Fruit fly (Drosophila melanogaster) whole organism, embryonic: Measurements from ENCODE around the gene Vha100-2.
A peak's percentile ranks its signal among the peaks of the same experiment; 100 is the strongest.

Experiments
- Asciz ChIP-seq: fragments of 200-800 bp; sonication (Bioruptor generic); optimal IDR thresholded peaks from 2 replicates; lab custom pipeline; 2017; ENCODE audit warnings: missing biosample characterization, mild to moderate bottlenecking, missing genetic modification characterization, missing genetic modification reagents
- Atf6 ChIP-seq: fragments of 200-800 bp; sonication (Bioruptor generic); IDR thresholded peaks from 2 replicates; pipeline ENCODE4 v1.3.6; 2022; ENCODE audit warnings: missing biosample characterization, missing genetic modification characterization
- CG10209 ChIP-seq: fragments of 200-800 bp; sonication (Bioruptor generic); optimal IDR thresholded peaks from 3 replicates; lab custom pipeline; 2017; ENCODE audit warnings: missing biosample characterization, mild to moderate bottlenecking, missing genetic modification characterization, missing genetic modification reagents
- CG1024 ChIP-seq: fragments of 200-800 bp; sonication (Bioruptor generic); IDR thresholded peaks from 2 replicates; pipeline ENCODE4 v1.3.6; 2022; ENCODE audit warnings: missing biosample characterization, missing genetic modification characterization
- CG11398 ChIP-seq: fragments of 200-800 bp; sonication (Bioruptor generic); optimal IDR thresholded peaks from 2 replicates; lab custom pipeline; 2016; ENCODE audit warnings: missing biosample characterization, missing genetic modification characterization
- CG12155 ChIP-seq: fragments of 200-800 bp; sonication (Bioruptor generic); optimal IDR thresholded peaks from 3 replicates; lab custom pipeline; 2016; ENCODE audit warnings: missing biosample characterization, missing genetic modification characterization
- CG14014 ChIP-seq: fragments of 200-800 bp; sonication (Bioruptor generic); IDR thresholded peaks from 2 replicates; pipeline ENCODE4 v1.3.6; 2022; ENCODE audit warnings: missing biosample characterization, missing genetic modification characterization
- CG14050 ChIP-seq: fragments of 200-800 bp; sonication (Bioruptor generic); IDR thresholded peaks from 3 replicates; pipeline ENCODE4 v1.3.6; 2022; ENCODE audit warnings: missing biosample characterization, missing genetic modification characterization
- CG14965 ChIP-seq: fragments of 200-800 bp; sonication (Bioruptor generic); optimal IDR thresholded peaks from 2 replicates; lab custom pipeline; 2016; ENCODE audit warnings: missing biosample characterization, missing genetic modification characterization, borderline replicate concordance
- CG15011 ChIP-seq: fragments of 200-800 bp; sonication (Bioruptor generic); optimal IDR thresholded peaks from 3 replicates; lab custom pipeline; 2018; ENCODE audit warnings: missing biosample characterization, mild to moderate bottlenecking, missing genetic modification characterization
- CG15269 ChIP-seq: fragments of 200-800 bp; sonication (Bioruptor generic); optimal IDR thresholded peaks from 2 replicates; lab custom pipeline; 2018; ENCODE audit warnings: missing biosample characterization, mild to moderate bottlenecking, missing genetic modification characterization, moderate library complexity
- CG15696 ChIP-seq: fragments of 200-800 bp; sonication (Bioruptor generic); optimal IDR thresholded peaks from 2 replicates; lab custom pipeline; 2019; ENCODE audit warnings: missing biosample characterization, mild to moderate bottlenecking, missing genetic modification characterization, moderate library complexity
- CG1603 ChIP-seq: fragments of 200-800 bp; sonication (Bioruptor generic); optimal IDR thresholded peaks from 2 replicates; lab custom pipeline; 2019; ENCODE audit warnings: missing biosample characterization, mild to moderate bottlenecking, missing genetic modification characterization, moderate library complexity
- CG1647 ChIP-seq: fragments of 200-800 bp; sonication (Bioruptor generic); optimal IDR thresholded peaks from 3 replicates; lab custom pipeline; 2016; ENCODE audit warnings: missing biosample characterization, missing genetic modification characterization
- CG17912 ChIP-seq: fragments of 200-800 bp; sonication (Bioruptor generic); optimal IDR thresholded peaks from 2 replicates; lab custom pipeline; 2018; ENCODE audit warnings: missing biosample characterization, mild to moderate bottlenecking, missing genetic modification characterization
- CG1832 ChIP-seq: fragments of 200-800 bp; sonication (Bioruptor generic); optimal IDR thresholded peaks from 2 replicates; lab custom pipeline; 2017; ENCODE audit warnings: missing biosample characterization, mild to moderate bottlenecking, missing genetic modification characterization, inconsistent platforms
- CG2889 ChIP-seq: fragments of 200-800 bp; sonication (Bioruptor generic); IDR thresholded peaks from 3 replicates; pipeline ENCODE4 v1.3.6; 2022; ENCODE audit warnings: missing biosample characterization, missing genetic modification characterization
- CG42726 ChIP-seq: fragments of 200-800 bp; sonication (Bioruptor generic); IDR thresholded peaks from 2 replicates; pipeline ENCODE4 v1.3.6; 2022; ENCODE audit warnings: missing biosample characterization, missing genetic modification characterization; ENCODE audit not compliant: partially characterized antibody
- CG4360 ChIP-seq: fragments of 200-800 bp; sonication (Bioruptor generic); IDR thresholded peaks from 2 replicates; pipeline ENCODE4 v1.3.6; 2022; ENCODE audit warnings: missing biosample characterization, missing genetic modification characterization
- CG7786 ChIP-seq: fragments of 200-800 bp; sonication (Bioruptor generic); optimal IDR thresholded peaks from 2 replicates; lab custom pipeline; 2016; ENCODE audit warnings: missing biosample characterization, missing genetic modification characterization
- Eip74EF ChIP-seq, 2 experiments: fragments of 200-800 bp in 1 of 2; fragments of >200 bp in 1 of 2; sonication (Bioruptor generic) in 1 of 2; optimal IDR thresholded peaks; 2 replicates each; lab custom pipeline; 2017 to 2019; ENCODE audit warnings: missing biosample characterization in 2 of 2, missing genetic modification characterization in 2 of 2, mild to moderate bottlenecking in 1 of 2, moderate library complexity in 1 of 2
- H15 ChIP-seq: fragments of 200-800 bp; sonication (Bioruptor generic); IDR thresholded peaks from 3 replicates; pipeline ENCODE4 v1.3.6; 2022; ENCODE audit warnings: missing biosample characterization, missing genetic modification characterization
- Hr78 ChIP-seq, 2 experiments: fragments of 200-800 bp in 1 of 2; fragments of >200 bp in 1 of 2; sonication (Bioruptor generic) in 1 of 2; optimal IDR thresholded peaks; 2 replicates each; lab custom pipeline; 2017 to 2019; ENCODE audit warnings: missing biosample characterization in 2 of 2, missing genetic modification characterization in 2 of 2, mild to moderate bottlenecking in 1 of 2, moderate library complexity in 1 of 2
- Jarid2 ChIP-seq: fragments of 200-800 bp; sonication (Bioruptor generic); optimal IDR thresholded peaks from 3 replicates; lab custom pipeline; 2017; ENCODE audit warnings: mild to moderate bottlenecking, missing biosample characterization, missing genetic modification reagents, missing genetic modification characterization
- Meics ChIP-seq: fragments of 200-800 bp; sonication (Bioruptor generic); optimal IDR thresholded peaks from 2 replicates; lab custom pipeline; 2017; ENCODE audit warnings: missing biosample characterization, mild to moderate bottlenecking, missing genetic modification characterization
- NFAT ChIP-seq: fragments of 200-800 bp; sonication (Bioruptor generic); IDR thresholded peaks from 2 replicates; pipeline ENCODE4 v1.3.6; 2022; ENCODE audit warnings: missing biosample characterization, missing genetic modification characterization
- NK7.1 ChIP-seq: fragments of 200-800 bp; sonication (Bioruptor generic); optimal IDR thresholded peaks from 3 replicates; lab custom pipeline; 2016; ENCODE audit warnings: missing biosample characterization, missing genetic modification characterization
- Neu2 ChIP-seq: fragments of 200-800 bp; sonication (Bioruptor generic); optimal IDR thresholded peaks from 3 replicates; lab custom pipeline; 2016; ENCODE audit warnings: missing biosample characterization, missing genetic modification characterization, borderline replicate concordance
- Nf-YC ChIP-seq: fragments of 200-800 bp; optimal IDR thresholded peaks from 3 replicates; lab custom pipeline; 2019; ENCODE audit warnings: missing biosample characterization, mild to moderate bottlenecking, missing genetic modification characterization, moderate library complexity
- Ravus ChIP-seq: fragments of 200-800 bp; sonication (Bioruptor generic); IDR thresholded peaks from 2 replicates; pipeline ENCODE4 v1.3.6; 2022; ENCODE audit warnings: missing biosample characterization, missing genetic modification characterization
- YL-1 ChIP-seq: fragments of 200-800 bp; sonication (Bioruptor generic); optimal IDR thresholded peaks from 3 replicates; lab custom pipeline; 2017; ENCODE audit warnings: missing biosample characterization, mild to moderate bottlenecking, missing genetic modification characterization
- br ChIP-seq: fragments of >200 bp; optimal IDR thresholded peaks from 2 replicates; lab custom pipeline; 2017
- chn ChIP-seq: fragments of 200-800 bp; sonication (Bioruptor generic); optimal IDR thresholded peaks from 2 replicates; lab custom pipeline; 2016; ENCODE audit warnings: missing biosample characterization, missing genetic modification characterization
- ci ChIP-seq: fragments of 200-800 bp; sonication (Bioruptor generic); IDR thresholded peaks from 3 replicates; pipeline ENCODE4 v1.3.6; 2022; ENCODE audit warnings: missing biosample characterization, missing genetic modification characterization
- crp ChIP-seq, 2 experiments: fragments of 200-800 bp; sonication (Bioruptor generic); optimal IDR thresholded peaks; 2 replicates in 1 of 2; 3 replicates in 1 of 2; lab custom pipeline; 2017; ENCODE audit warnings: missing biosample characterization in 2 of 2, missing genetic modification characterization in 2 of 2, mild to moderate bottlenecking in 1 of 2, moderate library complexity in 1 of 2
- dati ChIP-seq: fragments of 200-800 bp; sonication (Bioruptor generic); IDR thresholded peaks from 2 replicates; pipeline ENCODE4 v1.3.6; 2022; ENCODE audit warnings: missing biosample characterization, missing genetic modification characterization
- dimm ChIP-seq: fragments of 200-800 bp; sonication (Bioruptor generic); IDR thresholded peaks from 2 replicates; pipeline ENCODE4 v1.3.6; 2022; ENCODE audit warnings: missing biosample characterization, missing genetic modification characterization
- dm ChIP-seq: fragments of 200-800 bp; sonication (Bioruptor generic); optimal IDR thresholded peaks from 3 replicates; lab custom pipeline; 2016; ENCODE audit warnings: missing biosample characterization, missing genetic modification characterization
- fd3F ChIP-seq: fragments of 200-800 bp; sonication (Bioruptor generic); optimal IDR thresholded peaks from 2 replicates; lab custom pipeline; 2018; ENCODE audit warnings: missing biosample characterization, mild to moderate bottlenecking, missing genetic modification characterization, moderate library complexity
- gce ChIP-seq: fragments of 200-800 bp; sonication (Bioruptor generic); IDR thresholded peaks from 3 replicates; pipeline ENCODE4 v1.3.6; 2022; ENCODE audit warnings: missing biosample characterization, missing genetic modification characterization
- oc ChIP-seq: fragments of 200-800 bp; sonication (Bioruptor generic); optimal IDR thresholded peaks from 2 replicates; lab custom pipeline; 2018; ENCODE audit warnings: missing biosample characterization, mild to moderate bottlenecking, missing genetic modification characterization, moderate library complexity
- pfk ChIP-seq: fragments of 200-800 bp; sonication (Bioruptor generic); optimal IDR thresholded peaks from 2 replicates; lab custom pipeline; 2018; ENCODE audit warnings: missing biosample characterization, mild to moderate bottlenecking, missing genetic modification characterization, moderate library complexity
- pum ChIP-seq: fragments of 200-800 bp; sonication (Bioruptor generic); optimal IDR thresholded peaks from 2 replicates; lab custom pipeline; 2016; ENCODE audit warnings: missing biosample characterization, missing genetic modification characterization
- pzg ChIP-seq: fragments of 200-800 bp; sonication (Bioruptor generic); optimal IDR thresholded peaks from 3 replicates; lab custom pipeline; 2018; ENCODE audit warnings: missing biosample characterization, mild to moderate bottlenecking, missing genetic modification characterization, moderate library complexity
- ranshi ChIP-seq: fragments of 200-800 bp; sonication (Bioruptor generic); IDR thresholded peaks from 2 replicates; pipeline ENCODE4 v1.3.6; 2022; ENCODE audit warnings: missing biosample characterization, missing genetic modification characterization
- rib ChIP-seq: fragments of 200-800 bp; sonication (Bioruptor generic); IDR thresholded peaks from 2 replicates; pipeline ENCODE4 v1.3.6; 2022; ENCODE audit warnings: missing biosample characterization, missing genetic modification characterization
- tin ChIP-seq: fragments of 200-800 bp; sonication (Bioruptor generic); optimal IDR thresholded peaks from 3 replicates; lab custom pipeline; 2016; ENCODE audit warnings: missing biosample characterization, missing genetic modification characterization
- toy ChIP-seq: fragments of 200-800 bp; sonication (Bioruptor generic); IDR thresholded peaks from 2 replicates; pipeline ENCODE4 v1.3.6; 2022; ENCODE audit warnings: missing biosample characterization, missing genetic modification characterization
- usp ChIP-seq: fragments of >200 bp; optimal IDR thresholded peaks from 2 replicates; lab custom pipeline; 2017; ENCODE audit warnings: missing biosample characterization, missing genetic modification characterization
- yki ChIP-seq: fragments of >200 bp; optimal IDR thresholded peaks from 3 replicates; lab custom pipeline; 2018

The Vha100-2 gene

dm6 chr3R:18398954-18399697 is at the start of gene Vha100-2 (continued):
- TF ChIP-seq CG15696 (tag; lab: Kevin White, UChicago) (no peak), Meics (peak; percentile 41), Atf6 (peak; percentile 68; the same call in 1 of the 2 replicates), CG2889 (GFP tag; lab: Robert Waterston, UW) (no peak), toy (GFP tag; lab: Robert Waterston, UW) (no peak), CG11398 (GFP tag; lab: Kevin White, UChicago) (no peak), CG14014 (GFP tag; lab: Robert Waterston, UW) (peak; percentile 59; the same call in 1 of the 2 replicates), chn (peak; percentile 24), CG15269 (tag; lab: Kevin White, UChicago) (peak; percentile 51), Neu2 (no peak), br (no peak), Asciz (no peak), dati (GFP tag; lab: Robert Waterston, UW) (no peak), CG4360 (peak; percentile 13; the same call in 1 of the 2 replicates), NFAT (peak; percentile 70), dm (GFP tag; lab: Kevin White, UChicago) (no peak), oc (tag; lab: Kevin White, UChicago) (no peak), dimm (GFP tag; lab: Robert Waterston, UW) (no peak), CG1024 (GFP tag; lab: Robert Waterston, UW) (peak; percentile 13; the same call in 1 of the 2 replicates), YL-1 (GFP tag; lab: Kevin White, UChicago) (peak; percentile 68), CG1603 (tag; lab: Kevin White, UChicago) (peak; percentile 67), CG12155 (GFP tag; lab: Kevin White, UChicago) (peak; percentile 94), NK7.1 (GFP tag; lab: Kevin White, UChicago) (peak; percentile 15), ci (peak; percentile 83), usp (GFP tag; lab: Kevin White, UChicago) (no peak), pfk (GFP tag; lab: Kevin White, UChicago) (peak; percentile 36), ranshi (GFP tag; lab: Robert Waterston, UW) (no peak; the same call in 1 of the 2 replicates), Nf-YC (tag; lab: Kevin White, UChicago) (peak; percentile 50), CG42726 (GFP tag; lab: Robert Waterston, UW) (peak; percentile 26; the same call in 1 of the 2 replicates), Jarid2 (peak; percentile 80), CG10209 (GFP tag; lab: Kevin White, UChicago) (no peak), CG14965 (GFP tag; lab: Kevin White, UChicago) (no peak), pzg (GFP tag; lab: Kevin White, UChicago) (peak; percentile 88), CG7786 (GFP tag; lab: Kevin White, UChicago) (no peak), Ravus (GFP tag; lab: Robert Waterston, UW) (no peak), CG1647 (no peak), rib (GFP tag; lab: Robert Waterston, UW) (peak; percentile 81), Eip74EF (GFP tag; optimal IDR thresholded peaks at IDR 0.05; lab: Kevin White, UChicago) (no peak), Hr78 (GFP tag; optimal IDR thresholded peaks at IDR 0.05; lab: Kevin White, UChicago) (peak in 1 of 2 experiments; percentile 29), crp (GFP tag; optimal IDR thresholded peaks at IDR 0.05; lab: Kevin White, UChicago) (peak in 1 of 2 experiments; percentile 79), pum (no peak), CG17912 (GFP tag; lab: Kevin White, UChicago) (no peak), CG15011 (GFP tag; lab: Kevin White, UChicago) (peak; percentile 8), H15 (GFP tag; lab: Robert Waterston, UW) (no peak), CG1832 (GFP tag; lab: Kevin White, UChicago) (no peak), CG14050 (no peak), gce (GFP tag; lab: Robert Waterston, UW) (peak; percentile 67; the same call in 2 of the 3 replicates), tin (no peak), fd3F (no peak), yki (lab: Kevin White, UChicago) (no peak)
